Worm (Caenorhabditis elegans) whole organism, L4 larva: ENCODE data around the gene T02H6.6.

Experiments used
- D1046.2 ChIP-seq: fragments of 200-800 bp; sonication (Bioruptor generic); IDR thresholded peaks from 2 replicates; pipeline ENCODE4 v1.3.6; 2022; ENCODE audit warnings: missing genetic modification characterization, missing compliant biosample characterization
- F10B5.3 ChIP-seq: sonication (generic microtip); optimal IDR thresholded peaks from 2 replicates; lab custom pipeline; 2016; ENCODE audit warnings: mild to moderate bottlenecking, missing genetic modification characterization, missing compliant biosample characterization
- F37D6.2 ChIP-seq: sonication (generic microtip); optimal IDR thresholded peaks from 2 replicates; lab custom pipeline; 2016; ENCODE audit warnings: mild to moderate bottlenecking, missing genetic modification characterization, missing compliant biosample characterization
- F49E8.2 ChIP-seq: sonication (generic microtip); optimal IDR thresholded peaks from 2 replicates; lab custom pipeline; 2016; ENCODE audit warnings: missing compliant biosample characterization, mild to moderate bottlenecking, missing genetic modification characterization, borderline replicate concordance
- R02D3.7 ChIP-seq: fragments of 150-350 bp; sonication (generic microtip); optimal IDR thresholded peaks from 3 replicates; lab custom pipeline; 2014; ENCODE audit warnings: missing biosample characterization, missing genetic modification characterization
- T20F7.1 ChIP-seq: fragments of 200-800 bp; sonication (Bioruptor generic); optimal IDR thresholded peaks from 2 replicates; lab custom pipeline; 2018; ENCODE audit warnings: mild to moderate bottlenecking, missing genetic modification characterization, missing compliant biosample characterization
- Y105C5A.15 ChIP-seq: fragments of 200-800 bp; sonication (Bioruptor generic); IDR thresholded peaks from 2 replicates; pipeline ENCODE4 v1.3.6; 2022; ENCODE audit warnings: missing genetic modification characterization, missing compliant biosample characterization
- Y48G9A.11 ChIP-seq: fragments of 200-800 bp; sonication (Bioruptor generic); IDR thresholded peaks from 2 replicates; pipeline ENCODE4 v1.3.6; 2022; ENCODE audit warnings: missing genetic modification reagents, missing genetic modification characterization, missing compliant biosample characterization
- Y75B8A.6 ChIP-seq: fragments of 200-800 bp; sonication (Bioruptor generic); IDR thresholded peaks from 2 replicates; pipeline ENCODE4 v1.3.6; 2022; ENCODE audit warnings: missing genetic modification reagents, missing genetic modification characterization, missing compliant biosample characterization
- aha-1 ChIP-seq: fragments of 150-350 bp; peaks from one replicate; lab custom pipeline; 2014; ENCODE audit warnings: missing biosample characterization, missing genetic modification characterization
- arid-1 ChIP-seq: fragments of 200-800 bp; sonication (Bioruptor generic); conservative IDR thresholded peaks from 2 replicates; pipeline ENCODE4 v1.3.6; 2022; ENCODE audit warnings: missing genetic modification reagents, missing genetic modification characterization, missing compliant biosample characterization
- ceh-44 ChIP-seq: fragments of 200-800 bp; sonication (Bioruptor generic); IDR thresholded peaks from 2 replicates; pipeline ENCODE4 v1.3.6; 2022; ENCODE audit warnings: missing genetic modification reagents, missing genetic modification characterization, missing compliant biosample characterization
- ces-1 ChIP-seq: fragments of 150-350 bp; sonication (generic microtip); optimal IDR thresholded peaks from 4 replicates; lab custom pipeline; 2014; ENCODE audit warnings: missing biosample characterization, missing genetic modification reagents, missing genetic modification characterization
- daf-12 ChIP-seq: fragments of 150-350 bp; optimal IDR thresholded peaks from 2 replicates; lab custom pipeline; 2014; ENCODE audit warnings: missing biosample characterization, missing genetic modification reagents, missing genetic modification characterization
- daf-16 ChIP-seq, 3 experiments: sonication (generic microtip); optimal IDR thresholded peaks; 2 replicates each; lab custom pipeline; 2016 to 2017; ENCODE audit warnings: missing genetic modification characterization in 3 of 3, missing genetic modification reagents in 3 of 3, mild to moderate bottlenecking in 2 of 3, missing compliant biosample characterization in 2 of 3, missing biosample characterization in 1 of 3, moderate library complexity in 1 of 3
- dmd-6 ChIP-seq: fragments of 200-800 bp; sonication (Bioruptor generic); IDR thresholded peaks from 2 replicates; pipeline ENCODE4 v1.3.6; 2022; ENCODE audit warnings: missing genetic modification reagents, missing genetic modification characterization, missing compliant biosample characterization
- dmd-8 ChIP-seq: fragments of 200-800 bp; sonication (Bioruptor generic); IDR thresholded peaks from 2 replicates; pipeline ENCODE4 v1.3.6; 2022; ENCODE audit warnings: missing genetic modification characterization, missing compliant biosample characterization
- dpl-1 ChIP-seq: fragments of 150-350 bp; optimal IDR thresholded peaks from 2 replicates; lab custom pipeline; 2014; ENCODE audit warnings: missing biosample characterization, missing genetic modification reagents, missing genetic modification characterization
- egl-27 ChIP-seq: sonication (generic microtip); optimal IDR thresholded peaks from 3 replicates; lab custom pipeline; 2017; ENCODE audit warnings: missing biosample characterization, missing genetic modification reagents, missing genetic modification characterization
- egl-43 ChIP-seq: fragments of 200-800 bp; sonication (Bioruptor generic); IDR thresholded peaks from 2 replicates; pipeline ENCODE4 v1.3.6; 2022; ENCODE audit warnings: missing genetic modification reagents, missing genetic modification characterization, missing compliant biosample characterization
- jun-1 ChIP-seq: fragments of 150-350 bp; optimal IDR thresholded peaks from 2 replicates; lab custom pipeline; 2014; ENCODE audit warnings: missing biosample characterization, missing genetic modification reagents, missing genetic modification characterization
- lim-7 ChIP-seq: fragments of 200-800 bp; sonication (Bioruptor generic); IDR thresholded peaks from 2 replicates; pipeline ENCODE4 v1.3.6; 2022; ENCODE audit warnings: missing genetic modification characterization, missing compliant biosample characterization
- lin-13 ChIP-seq: fragments of 150-350 bp; optimal IDR thresholded peaks from 2 replicates; lab custom pipeline; 2014; ENCODE audit warnings: missing biosample characterization, missing genetic modification reagents, missing genetic modification characterization
- lin-39 ChIP-seq: fragments of 150-350 bp; optimal IDR thresholded peaks from 2 replicates; lab custom pipeline; 2014; ENCODE audit warnings: missing biosample characterization, missing genetic modification reagents, missing genetic modification characterization
- nhr-10 ChIP-seq: fragments of 150-350 bp; optimal IDR thresholded peaks from 2 replicates; lab custom pipeline; 2014; ENCODE audit warnings: missing biosample characterization, missing genetic modification characterization
- nhr-102 ChIP-seq: sonication (generic microtip); optimal IDR thresholded peaks from 2 replicates; lab custom pipeline; 2016; ENCODE audit warnings: mild to moderate bottlenecking, missing genetic modification characterization, moderate library complexity, missing compliant biosample characterization
- nhr-11 ChIP-seq: fragments of 150-350 bp; optimal IDR thresholded peaks from 2 replicates; lab custom pipeline; 2014; ENCODE audit warnings: missing biosample characterization, missing genetic modification characterization
- nhr-237 ChIP-seq: sonication (generic microtip); optimal IDR thresholded peaks from 2 replicates; lab custom pipeline; 2017; ENCODE audit warnings: missing biosample characterization, missing genetic modification characterization
- nhr-42 ChIP-seq: fragments of 200-800 bp; sonication (Bioruptor generic); IDR thresholded peaks from 2 replicates; pipeline ENCODE4 v1.3.6; 2022; ENCODE audit warnings: missing genetic modification characterization, missing compliant biosample characterization
- nhr-48 ChIP-seq: sonication (generic microtip); optimal IDR thresholded peaks from 2 replicates; lab custom pipeline; 2016; ENCODE audit warnings: mild to moderate bottlenecking, missing genetic modification characterization, missing compliant biosample characterization
- pha-4 ChIP-seq, 2 experiments: fragments of 150-350 bp in 1 of 2; fragments of 200-800 bp in 1 of 2; sonication (Bioruptor generic) in 1 of 2; IDR thresholded peaks in 1 of 2; optimal IDR thresholded peaks in 1 of 2; 2 replicates each; pipeline versions ENCODE4 v1.3.6 to Lab custom; 2014 to 2022; ENCODE audit warnings: missing genetic modification characterization in 2 of 2, missing genetic modification reagents in 2 of 2, missing biosample characterization in 1 of 2, missing compliant biosample characterization in 1 of 2
- php-3 ChIP-seq: fragments of 200-800 bp; sonication (Bioruptor generic); IDR thresholded peaks from 2 replicates; pipeline ENCODE4 v1.3.6; 2022; ENCODE audit warnings: missing genetic modification reagents, missing genetic modification characterization, missing compliant biosample characterization
- saeg-2 ChIP-seq: fragments of 200-800 bp; sonication (Bioruptor generic); IDR thresholded peaks from 2 replicates; pipeline ENCODE4 v1.3.6; 2022; ENCODE audit warnings: missing genetic modification reagents, missing genetic modification characterization, missing compliant biosample characterization
- sdz-12 ChIP-seq: fragments of 200-800 bp; sonication (Bioruptor generic); optimal IDR thresholded peaks from 2 replicates; lab custom pipeline; 2018; ENCODE audit warnings: mild to moderate bottlenecking, missing genetic modification characterization, missing compliant biosample characterization
- set-16 ChIP-seq: fragments of 200-800 bp; sonication (Bioruptor generic); IDR thresholded peaks from 2 replicates; pipeline ENCODE4 v1.3.6; 2022; ENCODE audit warnings: missing genetic modification reagents, missing genetic modification characterization, missing compliant biosample characterization
- snpc-1.2 ChIP-seq: fragments of 200-800 bp; sonication (Bioruptor generic); IDR thresholded peaks from 2 replicates; pipeline ENCODE4 v1.3.6; 2022; ENCODE audit warnings: missing genetic modification reagents, missing genetic modification characterization, missing compliant biosample characterization
- snpc-4 ChIP-seq: fragments of 150-350 bp; optimal IDR thresholded peaks from 2 replicates; lab custom pipeline; 2014; ENCODE audit warnings: missing biosample characterization, missing genetic modification characterization
- unc-39 ChIP-seq: sonication (generic microtip); optimal IDR thresholded peaks from 2 replicates; lab custom pipeline; 2017; ENCODE audit warnings: missing biosample characterization, missing genetic modification characterization
- unc-62 ChIP-seq, 3 experiments: fragments of 150-350 bp in 1 of 3; sonication (generic microtip); optimal IDR thresholded peaks in 2 of 3; peaks in 1 of 3; 1 replicate in 1 of 3; 2 replicates in 2 of 3; lab custom pipeline; 2014 to 2017; ENCODE audit warnings: missing biosample characterization in 3 of 3, missing genetic modification characterization in 3 of 3, missing genetic modification reagents in 3 of 3, missing genotype in 1 of 3
- zag-1 ChIP-seq: fragments of 150-350 bp; optimal IDR thresholded peaks from 2 replicates; lab custom pipeline; 2014; ENCODE audit warnings: missing biosample characterization, missing genetic modification characterization
- ztf-11 ChIP-seq: fragments of 150-350 bp; optimal IDR thresholded peaks from 2 replicates; lab custom pipeline; 2014; ENCODE audit warnings: missing biosample characterization, missing genetic modification characterization

T02H6.6 gene

DNA sequence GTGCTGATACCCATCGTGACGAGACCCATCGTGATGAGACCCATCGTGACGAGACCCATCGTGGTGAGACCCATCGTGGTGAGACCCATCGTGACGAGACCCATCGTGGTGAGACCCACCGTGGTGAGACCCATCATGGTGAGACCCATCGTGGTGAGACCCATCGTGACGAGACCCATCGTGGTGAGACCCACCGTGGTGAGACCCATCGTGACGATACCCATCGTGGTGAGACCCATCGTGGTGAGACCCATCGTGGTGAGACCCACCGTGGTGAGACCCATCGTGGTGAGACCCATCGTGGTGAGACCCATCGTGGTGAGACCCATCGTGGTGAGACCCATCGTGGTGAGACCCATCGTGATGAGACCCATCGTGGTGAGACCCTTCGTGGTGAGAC, 14.9 kb downstream of the T02H6.6 start:
- TF ChIP-seq D1046.2 (GFP tag; lab: Robert Waterston, UW), result 0 out of 2 replicates have a peak, but pooled peaks have one; percentile 12
- 0 out of 2 replicates have a peak, but pooled peaks have one; percentile 13 for TF ChIP-seq ceh-44 (GFP tag; lab: Robert Waterston, UW)
- TF ChIP-seq dmd-8 (GFP tag; lab: Robert Waterston, UW), result peak; percentile 44; the same call in 1 of the 2 replicates
- peak; percentile 73 for TF ChIP-seq set-16 (GFP tag; lab: Robert Waterston, UW)
- TF ChIP-seq saeg-2 (GFP tag; lab: Robert Waterston, UW), result 0 out of 2 replicates have a peak, but pooled peaks have one; percentile 33
- TF ChIP-seq lim-7 (GFP tag; lab: Robert Waterston, UW), result peak; percentile 42; the same call in 1 of the 2 replicates
- peak; percentile 59; the same call in 1 of the 2 replicates for TF ChIP-seq egl-43 (GFP tag; lab: Robert Waterston, UW)

DNA sequence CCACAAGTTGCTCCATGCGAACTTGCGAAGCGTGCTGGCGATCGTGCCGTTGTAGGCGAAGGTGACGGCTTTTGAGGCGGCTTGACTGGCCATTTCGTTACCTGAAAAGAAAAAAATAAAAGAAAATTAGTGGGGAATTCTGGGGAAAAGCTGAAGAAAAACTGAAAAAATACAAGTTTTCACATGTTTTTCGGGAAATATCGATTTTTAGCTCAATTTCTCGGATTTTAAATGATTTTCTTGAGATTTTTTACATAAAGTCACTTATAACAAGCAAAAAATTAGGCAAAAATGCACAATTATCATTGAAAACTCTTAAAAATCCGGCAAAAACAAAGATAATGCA, 17.4 kb downstream of the T02H6.6 start, which contains the start of gene T02H6.11:
TSS of gene T02H6.11 (minus strand) at position 101 of the 346 bp plus-strand sequence.
- TF ChIP-seq lim-7 (GFP tag; lab: Robert Waterston, UW) (no peak), ztf-11 (tag; lab: Kevin White, UChicago) (no peak), ceh-44 (GFP tag; lab: Robert Waterston, UW) (no peak), R02D3.7 (tag; lab: Kevin White, UChicago) (no peak), F49E8.2 (tag; lab: Kevin White, UChicago) (no peak), set-16 (GFP tag; lab: Robert Waterston, UW) (no peak; the same call in 1 of the 2 replicates), php-3 (GFP tag; lab: Robert Waterston, UW) (no peak), lin-39 (tag; lab: Kevin White, UChicago) (no peak), arid-1 (no peak), egl-27 (tag; lab: Kevin White, UChicago) (no peak), nhr-102 (no peak), Y75B8A.6 (no peak), snpc-1.2 (GFP tag; lab: Robert Waterston, UW) (no peak), dpl-1 (GFP tag; lab: Kevin White, UChicago) (no peak), aha-1 (tag; lab: Kevin White, UChicago) (no peak), nhr-42 (GFP tag; lab: Robert Waterston, UW) (no peak), daf-12 (tag; lab: Kevin White, UChicago) (no peak), unc-39 (tag; lab: Kevin White, UChicago) (no peak)

ce11 chrII:701371-702139, 18.0 kb downstream of the T02H6.6 start, which contains the start of gene thoc-1:
Gene thoc-1 (plus strand): TSS chrII:702107.
- TF ChIP-seq daf-16 (GFP tag; optimal IDR thresholded peaks at IDR 0.05; lab: Kevin White, UChicago) (no peak), daf-16 (tag; optimal IDR thresholded peaks at IDR 0.05; lab: Kevin White, UChicago) (peak; percentile 3), Y48G9A.11 (GFP tag; lab: Robert Waterston, UW) (0 out of 2 replicates have a peak, but pooled peaks have one; percentile 19), dmd-6 (GFP tag; lab: Robert Waterston, UW) (no peak), T20F7.1 (peak; percentile 93)

DNA sequence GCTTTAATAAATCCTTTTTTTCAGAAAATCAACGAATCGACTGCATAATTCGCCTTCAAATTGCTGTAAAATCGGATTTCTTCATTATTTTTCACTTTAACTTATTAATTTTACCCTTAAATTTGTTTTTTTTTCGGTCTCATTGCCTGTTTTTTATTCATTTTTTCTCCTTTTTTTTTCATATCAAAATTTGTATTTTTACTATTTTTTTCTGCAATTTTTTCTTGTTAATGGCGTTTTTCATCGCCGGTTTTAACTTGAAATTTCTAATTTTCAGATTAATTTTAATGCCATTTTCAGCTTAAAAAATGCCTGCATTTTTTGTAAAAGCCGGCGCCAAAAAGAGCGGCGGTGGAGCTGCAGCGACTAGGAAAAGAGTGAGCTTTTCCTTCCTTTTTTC, 25.5 kb downstream of the T02H6.6 start, which contains the start of gene T02H6.1:
TSS of gene T02H6.1 (plus strand) at position 301 of the 400 bp plus-strand sequence.
- no peak for TF ChIP-seq zag-1
- TF ChIP-seq nhr-11 (tag; lab: Kevin White, UChicago), result no peak
- TF ChIP-seq lin-13, result no peak
- TF ChIP-seq snpc-4, result no peak
- TF ChIP-seq pha-4 (GFP tag; IDR thresholded peaks at IDR 0.05; lab: Robert Waterston, UW), result no peak
- TF ChIP-seq pha-4 (tag; optimal IDR thresholded peaks at IDR 0.05; lab: Kevin White, UChicago), result no peak
- no peak for TF ChIP-seq F10B5.3 (tag; lab: Kevin White, UChicago)
- TF ChIP-seq nhr-48 (tag; lab: Kevin White, UChicago), result no peak
- no peak for TF ChIP-seq Y105C5A.15 (GFP tag; lab: Robert Waterston, UW)
- no peak for TF ChIP-seq arid-1
- no peak for TF ChIP-seq unc-62 (GFP tag; optimal IDR thresholded peaks at IDR 0.05 in 1 of 2; lab: Kevin White, UChicago)
- TF ChIP-seq unc-62 (tag; optimal IDR thresholded peaks at IDR 0.05; lab: Kevin White, UChicago), result no peak
- no peak for TF ChIP-seq F37D6.2 (tag; lab: Kevin White, UChicago)
- no peak for TF ChIP-seq nhr-10
- TF ChIP-seq lim-7 (GFP tag; lab: Robert Waterston, UW), result no peak
- TF ChIP-seq ces-1 (GFP tag; lab: Kevin White, UChicago), result no peak
- TF ChIP-seq nhr-102, result no peak
- no peak for TF ChIP-seq set-16 (GFP tag; lab: Robert Waterston, UW)
- TF ChIP-seq D1046.2 (GFP tag; lab: Robert Waterston, UW), result no peak
- no peak for TF ChIP-seq nhr-237 (tag; lab: Kevin White, UChicago)
- no peak for TF ChIP-seq jun-1
- no peak for TF ChIP-seq sdz-12 (GFP tag; lab: Kevin White, UChicago)
